Worm (Caenorhabditis elegans): Measurements from ENCODE around the gene spv-1.

spv-1 gene

DNA sequence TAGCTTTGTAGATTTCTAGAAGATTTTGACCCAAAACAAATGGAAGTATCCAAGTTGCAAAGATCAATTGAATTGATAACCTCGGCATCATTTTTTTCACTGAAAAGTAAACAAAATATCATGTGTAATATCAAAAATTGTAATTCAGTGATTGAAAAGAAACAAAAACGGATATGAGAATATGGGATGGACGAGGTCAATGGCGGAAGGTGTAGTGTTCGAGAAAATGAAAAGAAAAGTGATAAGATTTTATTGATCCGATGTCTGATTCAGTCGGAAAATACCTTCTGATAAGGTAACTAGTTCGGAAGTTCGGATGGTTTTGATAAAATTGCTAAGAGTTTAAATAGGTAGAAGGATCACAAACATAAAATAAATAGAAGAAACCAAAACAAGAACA is 9.6 kb upstream of the spv-1 start, which contains the start of gene ZK669.2:
ZK669.2 (minus strand) TSS at position 101 of the 400 bp plus-strand sequence.
- TF ChIP-seq ama-1 (optimal IDR thresholded peaks at IDR 0.05) (no peak), ama-1 (GFP tag; optimal IDR thresholded peaks at IDR 0.05) (no peak), lin-35 (GFP tag; optimal IDR thresholded peaks at IDR 0.05) (no peak), F52B5.7 (tag; optimal IDR thresholded peaks at IDR 0.05) (no peak), lin-26 (GFP tag; IDR thresholded peaks at IDR 0.05) (no peak), ZK185.1 (tag; optimal IDR thresholded peaks at IDR 0.05; ENCODE audit: poor library complexity, severe bottlenecking) (no peak), aptf-3 (GFP tag; IDR thresholded peaks at IDR 0.05) (no peak), egl-44 (GFP tag; IDR thresholded peaks at IDR 0.05) (no peak), sea-2 (GFP tag; IDR thresholded peaks at IDR 0.05) (no peak), F49E8.2 (tag; optimal IDR thresholded peaks at IDR 0.05; ENCODE audit: insufficient read depth) (no peak), unc-62 (GFP tag; optimal IDR thresholded peaks at IDR 0.05) (no peak)

DNA sequence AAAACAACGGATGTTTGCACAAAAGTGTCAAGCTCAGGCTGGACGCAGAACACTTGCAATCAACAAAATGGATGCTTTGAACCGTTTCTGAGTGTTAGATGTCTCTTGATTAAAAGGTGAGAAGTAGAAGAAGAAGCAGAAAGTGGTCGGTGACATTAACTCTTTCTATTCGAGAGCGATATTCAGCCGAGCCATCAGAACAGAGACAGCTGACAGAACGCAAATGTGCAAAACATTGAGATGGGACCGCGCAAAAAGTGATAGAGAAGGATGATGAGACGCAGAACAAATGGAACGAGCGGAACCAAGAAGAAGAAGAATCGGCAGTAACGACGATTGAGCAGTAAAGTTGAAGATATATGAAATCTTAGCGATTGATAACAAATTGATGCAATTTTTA is 7.1 kb upstream of the spv-1 start:
- TF ChIP-seq efl-1 (GFP tag; optimal IDR thresholded peaks at IDR 0.05): no peak
- no peak for TF ChIP-seq ZK185.1 (tag; optimal IDR thresholded peaks at IDR 0.05; ENCODE audit: poor library complexity, severe bottlenecking)
- TF ChIP-seq Y67H2A.10 (GFP tag; conservative IDR thresholded peaks at IDR 0.05): no peak
- TF ChIP-seq ztf-22 (GFP tag; optimal IDR thresholded peaks at IDR 0.05): no peak
- TF ChIP-seq F39B2.1 (GFP tag; IDR thresholded peaks at IDR 0.05): no peak
- no peak for TF ChIP-seq F22D6.2 (tag; optimal IDR thresholded peaks at IDR 0.05)
- TF ChIP-seq nfya-1 (tag; optimal IDR thresholded peaks at IDR 0.05; ENCODE audit: borderline replicate concordance, insufficient read depth): no peak
- TF ChIP-seq egl-44 (GFP tag; IDR thresholded peaks at IDR 0.05): no peak

DNA sequence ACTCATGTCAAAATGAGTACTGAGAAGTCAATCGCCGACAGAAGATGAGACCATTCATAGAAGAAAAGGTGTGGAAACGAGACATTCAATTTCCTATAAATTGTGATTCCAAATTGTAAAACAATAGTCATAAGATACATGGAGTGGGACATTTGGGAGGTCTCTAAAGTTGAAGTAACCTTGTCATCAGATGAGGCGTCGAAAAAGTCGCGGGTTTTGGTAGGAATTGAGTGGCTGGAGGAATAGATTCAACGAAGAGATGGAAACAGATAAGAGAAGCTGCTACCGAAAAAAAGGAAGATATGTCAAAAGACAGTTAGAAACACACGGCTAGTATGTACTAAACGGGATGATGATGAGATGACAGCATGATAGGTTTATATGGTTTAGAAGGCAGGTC is 2.2 kb upstream of the spv-1 start:
- TF ChIP-seq cebp-1 (GFP tag; IDR thresholded peaks at IDR 0.05) (no peak), cebp-1 (tag; optimal IDR thresholded peaks at IDR 0.05) (no peak), atf-7 (tag; optimal IDR thresholded peaks at IDR 0.05) (no peak), bed-2 (GFP tag; IDR thresholded peaks at IDR 0.05) (no peak), ZK185.1 (tag; optimal IDR thresholded peaks at IDR 0.05; ENCODE audit: poor library complexity, severe bottlenecking) (no peak), K11D2.4 (GFP tag; IDR thresholded peaks at IDR 0.05) (no peak), B0261.1 (tag; optimal IDR thresholded peaks at IDR 0.05) (no peak), let-526 (GFP tag; IDR thresholded peaks at IDR 0.05) (no peak)

DNA sequence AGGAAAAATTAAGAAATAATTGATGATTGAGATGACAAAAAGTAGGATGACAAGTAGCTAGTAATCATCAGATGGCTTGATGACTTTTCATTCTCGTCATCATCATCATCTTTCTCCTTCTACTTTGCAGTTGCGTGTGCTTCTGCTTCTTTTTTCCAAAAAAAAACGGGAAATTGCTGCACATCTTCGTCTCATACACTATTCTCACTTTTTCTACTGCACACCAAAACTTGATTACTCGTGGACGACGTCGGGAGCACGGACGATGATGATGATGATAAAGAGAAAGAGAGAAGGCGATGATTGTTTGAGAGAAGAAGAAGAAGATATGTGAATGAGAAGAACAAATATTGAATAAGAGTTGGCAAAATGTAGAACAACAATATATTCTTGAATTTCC is 7.3 kb downstream of the spv-1 start:
- TF ChIP-seq him-1 (tag; optimal IDR thresholded peaks at IDR 0.05) (no peak), madf-6 (GFP tag; IDR thresholded peaks at IDR 0.05) (no peak), bed-1 (GFP tag; IDR thresholded peaks at IDR 0.05) (no peak), egl-18 (GFP tag; IDR thresholded peaks at IDR 0.05) (no peak), mxl-1 (tag; optimal IDR thresholded peaks at IDR 0.05) (no peak), egl-44 (GFP tag; IDR thresholded peaks at IDR 0.05) (no peak), die-1 (tag; optimal IDR thresholded peaks at IDR 0.05) (no peak), nhr-27 (tag; optimal IDR thresholded peaks at IDR 0.05) (no peak), ztf-28 (GFP tag; IDR thresholded peaks at IDR 0.05) (no peak), dox-1 (GFP tag; IDR thresholded peaks at IDR 0.05) (no peak), B0336.3 (GFP tag; IDR thresholded peaks at IDR 0.05) (no peak)

DNA sequence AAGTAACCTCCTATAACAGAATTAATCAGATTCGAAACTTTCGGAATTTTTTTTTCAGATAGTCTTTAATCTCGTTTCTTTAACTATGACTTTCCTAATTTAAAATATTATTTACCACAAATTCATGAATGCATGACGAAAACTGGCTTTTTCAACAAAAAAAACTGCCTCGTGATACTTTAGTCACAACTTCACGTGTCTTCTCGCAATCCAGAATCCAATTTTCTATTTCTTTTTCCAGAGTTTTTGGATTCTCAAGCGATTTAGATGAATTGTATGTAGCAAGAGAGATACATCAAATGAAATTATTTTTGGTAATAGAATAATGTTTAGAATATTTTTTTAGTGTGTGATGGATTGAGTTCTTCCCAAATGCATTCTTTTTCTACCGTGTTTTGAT is 8.3 kb downstream of the spv-1 start:
- TF ChIP-seq mel-28 (tag; optimal IDR thresholded peaks at IDR 0.05; ENCODE audit: borderline replicate concordance) (no peak), F52B5.7 (tag; optimal IDR thresholded peaks at IDR 0.05) (no peak), F33H1.4 (GFP tag; IDR thresholded peaks at IDR 0.05) (no peak)
